Worm (Caenorhabditis elegans): Measurements from ENCODE around the gene B0001.7.
A peak's percentile ranks its signal among the peaks of the same experiment; 100 is the strongest.

The B0001.7 gene

DNA sequence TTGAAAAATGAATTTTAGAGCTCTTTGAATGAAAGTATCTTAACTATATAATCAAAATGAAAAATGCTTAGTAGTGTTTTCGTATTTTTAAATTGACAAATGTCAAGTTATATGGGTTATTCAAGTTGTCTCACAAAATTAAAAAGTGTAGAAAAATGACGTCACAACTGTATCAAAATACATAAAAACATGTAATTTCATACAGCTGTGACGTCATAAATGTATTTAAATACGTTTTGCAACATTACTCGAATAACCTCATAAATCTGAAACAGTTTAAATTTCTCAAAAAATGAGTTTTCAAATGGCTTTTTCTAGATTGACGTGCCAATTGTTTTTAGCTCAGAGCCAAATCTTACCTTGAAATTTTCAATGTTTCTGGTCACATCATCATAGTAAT is 44.3 kb downstream of the B0001.7 start:
- TF ChIP-seq lin-40 (tag; optimal IDR thresholded peaks at IDR 0.05) (peak; percentile 34), ceh-91 (GFP tag; IDR thresholded peaks at IDR 0.05) (no peak)

DNA sequence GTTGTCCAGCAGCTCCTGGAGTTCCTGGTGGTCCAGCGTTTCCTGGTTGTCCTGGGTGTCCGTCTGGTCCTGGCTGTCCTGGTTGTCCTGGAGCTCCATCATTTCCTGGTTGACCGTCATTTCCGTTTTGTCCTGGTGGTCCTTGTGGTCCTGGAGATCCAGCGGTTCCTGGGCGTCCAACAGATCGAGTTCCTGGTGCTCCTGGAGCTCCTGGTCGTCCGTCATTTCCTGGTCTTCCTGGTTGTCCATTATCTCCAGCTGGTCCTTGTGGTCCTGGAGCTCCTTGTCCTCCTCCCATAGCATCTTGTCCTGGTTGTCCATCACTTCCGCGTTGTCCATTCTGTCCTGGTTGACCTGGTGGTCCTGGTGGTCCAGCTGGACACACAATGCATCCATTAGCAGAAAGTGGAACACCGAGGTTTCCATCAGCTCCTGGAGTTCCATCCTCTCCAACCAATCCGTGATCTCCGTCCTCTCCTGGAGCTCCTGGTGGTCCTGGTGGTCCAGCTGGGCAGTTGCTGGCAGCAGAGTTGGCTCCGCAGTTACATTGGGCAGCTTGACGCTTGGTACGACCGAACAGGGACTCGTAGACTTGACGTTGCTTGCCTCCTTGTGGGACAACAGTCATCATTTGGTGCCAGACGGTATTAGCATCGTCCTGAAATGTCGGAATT is 44.9 kb downstream of the B0001.7 start:
- TF ChIP-seq F39B2.1 (GFP tag; IDR thresholded peaks at IDR 0.05) (no peak), cebp-2 (GFP tag; IDR thresholded peaks at IDR 0.05) (peak; percentile 55; the same call in 1 of the 2 replicates), hsf-1 (GFP tag; IDR thresholded peaks at IDR 0.05) (0 out of 2 replicates have a peak, but pooled peaks have one; percentile 56), egl-18 (GFP tag; IDR thresholded peaks at IDR 0.05) (0 out of 2 replicates have a peak, but pooled peaks have one; percentile 24), hmg-20 (GFP tag; IDR thresholded peaks at IDR 0.05) (no peak), lin-40 (tag; optimal IDR thresholded peaks at IDR 0.05) (peak; percentile 7), zfh-2 (GFP tag; conservative IDR thresholded peaks at IDR 0.05) (peak; percentile 76; the same call in 1 of the 2 replicates), egrh-3 (GFP tag; IDR thresholded peaks at IDR 0.05) (0 out of 2 replicates have a peak, but pooled peaks have one; percentile 3), D2030.7 (GFP tag; IDR thresholded peaks at IDR 0.05) (no peak)

DNA sequence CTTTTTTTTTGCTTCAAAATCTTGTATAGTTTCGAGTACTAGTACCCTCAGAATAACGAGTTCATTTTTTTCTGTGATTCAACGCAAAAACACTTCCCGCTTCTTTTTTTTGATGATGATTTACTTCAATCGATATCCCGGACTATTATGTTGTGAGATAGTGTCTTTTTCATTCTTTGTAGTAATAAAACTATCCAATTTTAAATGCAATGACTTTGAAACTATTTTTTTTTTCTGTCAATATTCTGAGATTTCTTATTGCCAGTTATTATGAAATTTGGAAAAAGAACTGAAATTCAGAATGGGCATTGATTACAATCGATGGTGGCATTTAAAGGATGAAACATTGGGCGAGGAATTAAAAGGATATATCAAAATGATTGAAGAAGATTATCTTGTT is 48.5 kb downstream of the B0001.7 start, which contains the start of gene M18.3:
M18.3 (plus strand) TSS at position 301 of the 400 bp plus-strand sequence.
- TF ChIP-seq sdz-38 (tag; optimal IDR thresholded peaks at IDR 0.05), result no peak
- no peak for TF ChIP-seq hsf-1 (GFP tag; IDR thresholded peaks at IDR 0.05)
- no peak for TF ChIP-seq tlf-1 (GFP tag; optimal IDR thresholded peaks at IDR 0.05)
- no peak for TF ChIP-seq chd-7 (tag; optimal IDR thresholded peaks at IDR 0.05)
- TF ChIP-seq ztf-6 (GFP tag; IDR thresholded peaks at IDR 0.05), result no peak
- TF ChIP-seq repo-1 (tag; optimal IDR thresholded peaks at IDR 0.05), result no peak
- TF ChIP-seq snpc-1.3 (tag; optimal IDR thresholded peaks at IDR 0.05; ENCODE audit: insufficient read depth), result no peak
- no peak for TF ChIP-seq ceh-100 (GFP tag; IDR thresholded peaks at IDR 0.05)
- TF ChIP-seq T26A5.8 (tag; optimal IDR thresholded peaks at IDR 0.05), result no peak
- TF ChIP-seq xnd-1 (tag; optimal IDR thresholded peaks at IDR 0.05), result no peak
